Worm (Caenorhabditis elegans): ENCODE results near the gene snu-66.

Gene snu-66

DNA sequence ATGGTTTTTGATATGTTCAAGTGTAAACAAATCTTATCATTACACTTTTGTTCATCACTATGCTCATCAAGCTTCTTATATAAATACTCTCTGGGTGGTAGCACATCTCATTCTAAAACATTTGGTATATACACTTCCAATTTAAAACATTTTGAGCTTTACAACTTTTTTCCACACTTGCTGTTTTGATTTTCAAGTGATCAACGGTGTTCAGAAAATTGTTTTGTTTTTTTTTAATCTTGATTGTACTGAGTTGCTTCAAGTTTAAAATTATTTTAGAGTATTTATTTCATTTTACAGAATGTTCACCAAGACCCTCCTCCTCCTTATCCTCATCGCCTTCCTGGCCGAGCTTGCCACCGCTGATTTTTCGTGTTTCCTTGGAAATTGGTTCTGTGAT is 46.7 kb downstream of the snu-66 start, which contains the start of gene C54F6.5:
Gene C54F6.5, plus strand, starts transcription at position 301 of the 400 bp plus-strand sequence.
- TF ChIP-seq ama-1 (optimal IDR thresholded peaks at IDR 0.05) (no peak), nhr-237 (tag; optimal IDR thresholded peaks at IDR 0.05) (no peak), zag-1 (tag; optimal IDR thresholded peaks at IDR 0.05) (no peak), unc-62 (GFP tag; optimal IDR thresholded peaks at IDR 0.05) (no peak), nhr-11 (tag; optimal IDR thresholded peaks at IDR 0.05) (no peak), egl-27 (tag; optimal IDR thresholded peaks at IDR 0.05) (no peak), lin-15B (tag; optimal IDR thresholded peaks at IDR 0.05) (no peak), ztf-11 (tag; optimal IDR thresholded peaks at IDR 0.05) (no peak), ceh-16 (tag; optimal IDR thresholded peaks at IDR 0.05) (no peak), nhr-28 (tag; optimal IDR thresholded peaks at IDR 0.05) (no peak), aly-2 (tag; optimal IDR thresholded peaks at IDR 0.05) (no peak), sea-2 (GFP tag; optimal IDR thresholded peaks at IDR 0.05) (no peak)

DNA sequence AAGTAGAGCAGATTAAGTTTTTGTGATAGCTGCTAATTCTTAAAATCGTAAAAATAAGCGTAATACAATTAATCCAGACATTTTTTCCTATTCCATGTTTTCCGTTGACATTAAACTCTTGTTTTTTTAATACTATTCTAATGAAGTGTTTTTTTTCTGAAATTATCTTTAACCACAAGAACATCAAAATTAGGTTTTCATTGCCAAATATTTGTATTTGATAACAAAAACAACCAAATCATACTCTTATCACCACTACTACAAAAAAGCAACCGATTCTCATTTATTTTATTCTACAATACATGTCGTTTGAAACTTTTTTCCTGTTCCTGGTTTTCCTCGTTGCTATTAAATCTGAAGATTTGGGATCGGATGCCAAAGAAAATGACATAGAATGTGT is 48.3 kb downstream of the snu-66 start, which contains the start of gene C54F6.17:
Gene C54F6.17, plus strand, starts transcription at position 301 of the 400 bp plus-strand sequence.
- TF ChIP-seq nhr-12 (tag; optimal IDR thresholded peaks at IDR 0.05) (no peak), ZK546.5 (tag; optimal IDR thresholded peaks at IDR 0.05) (no peak), lsy-12 (tag; optimal IDR thresholded peaks at IDR 0.05) (no peak), nhr-77 (tag; optimal IDR thresholded peaks at IDR 0.05) (no peak), lin-39 (tag; optimal IDR thresholded peaks at IDR 0.05) (no peak), nhr-237 (tag; optimal IDR thresholded peaks at IDR 0.05) (no peak), tbx-2 (tag; optimal IDR thresholded peaks at IDR 0.05) (no peak), ama-1 (optimal IDR thresholded peaks at IDR 0.05) (no peak)

DNA sequence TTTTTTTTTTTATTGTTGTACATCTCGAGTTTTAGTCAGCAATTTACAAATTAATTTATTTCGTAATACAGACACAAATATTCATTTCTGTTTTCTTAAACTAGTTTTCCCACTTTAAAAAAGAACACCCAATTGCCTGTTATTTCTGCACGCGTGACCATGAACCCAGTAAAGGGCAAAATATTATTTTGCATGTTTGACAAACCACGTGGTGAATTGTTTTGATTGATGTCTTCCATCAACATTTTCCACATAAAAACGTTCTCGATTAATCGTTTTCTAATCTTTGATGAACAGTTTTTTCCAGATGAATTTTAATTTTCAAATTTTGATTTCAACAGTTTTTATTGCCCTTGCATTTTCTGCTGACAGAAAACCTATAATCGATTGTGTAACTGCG is 49.8 kb downstream of the snu-66 start, which contains the start of gene C54F6.18:
Gene C54F6.18, plus strand, starts transcription at position 301 of the 400 bp plus-strand sequence.
- no peak for TF ChIP-seq mml-1 (tag; optimal IDR thresholded peaks at IDR 0.05)
- no peak for TF ChIP-seq pha-4 (tag; optimal IDR thresholded peaks at IDR 0.05)
- TF ChIP-seq lin-39 (tag; optimal IDR thresholded peaks at IDR 0.05), result no peak
- TF ChIP-seq nhr-77 (tag; optimal IDR thresholded peaks at IDR 0.05), result no peak
- no peak for TF ChIP-seq mdl-1 (tag; optimal IDR thresholded peaks at IDR 0.05)
- no peak for TF ChIP-seq sea-2 (GFP tag; optimal IDR thresholded peaks at IDR 0.05)
- TF ChIP-seq nhr-28 (tag; optimal IDR thresholded peaks at IDR 0.05), result no peak
- no peak for TF ChIP-seq elt-3 (tag; optimal IDR thresholded peaks at IDR 0.05)
- no peak for TF ChIP-seq ceh-28 (tag; optimal IDR thresholded peaks at IDR 0.05)
- TF ChIP-seq nhr-23 (tag; optimal IDR thresholded peaks at IDR 0.05), result no peak

DNA sequence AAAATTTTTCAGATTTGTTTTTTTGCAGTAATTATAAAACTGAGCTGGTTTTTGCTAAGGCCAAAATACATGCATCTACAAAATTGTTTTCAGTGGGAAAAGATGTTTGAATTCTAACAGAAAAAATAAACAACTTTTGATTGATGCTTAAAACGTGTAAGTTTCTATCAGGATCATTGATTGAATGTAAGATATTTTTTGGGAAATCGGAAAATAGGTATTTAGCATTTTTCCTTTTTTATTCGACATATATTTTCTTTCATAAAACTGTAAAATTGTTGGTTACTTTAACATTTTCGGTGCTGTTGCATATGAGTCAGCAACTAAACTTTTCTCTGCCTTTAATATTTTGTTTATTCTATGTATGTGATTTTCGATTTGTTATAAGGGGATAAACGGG is 51.0 kb downstream of the snu-66 start, which contains the start of gene C54F6.20:
Gene C54F6.20, plus strand, starts transcription at position 301 of the 400 bp plus-strand sequence.
- no peak for TF ChIP-seq aly-2 (tag; optimal IDR thresholded peaks at IDR 0.05)
- TF ChIP-seq elt-2 (tag; optimal IDR thresholded peaks at IDR 0.05), result no peak
- no peak for TF ChIP-seq eor-1 (tag; optimal IDR thresholded peaks at IDR 0.05)
- TF ChIP-seq pqm-1 (tag; optimal IDR thresholded peaks at IDR 0.05), result no peak
- TF ChIP-seq nhr-23 (tag; optimal IDR thresholded peaks at IDR 0.05), result no peak
- TF ChIP-seq ama-1 (optimal IDR thresholded peaks at IDR 0.05), result no peak
- TF ChIP-seq nhr-28 (tag; optimal IDR thresholded peaks at IDR 0.05), result no peak
- no peak for TF ChIP-seq hmg-11 (tag; optimal IDR thresholded peaks at IDR 0.05)
- no peak for TF ChIP-seq lin-15B (tag; optimal IDR thresholded peaks at IDR 0.05)
- TF ChIP-seq nfya-1 (tag; optimal IDR thresholded peaks at IDR 0.05; ENCODE audit: insufficient read depth), result no peak
- TF ChIP-seq fkh-2 (tag; optimal IDR thresholded peaks at IDR 0.05), result no peak
- no peak for TF ChIP-seq ztf-11 (tag; optimal IDR thresholded peaks at IDR 0.05)
- TF ChIP-seq jun-1 (tag; optimal IDR thresholded peaks at IDR 0.05), result no peak

DNA sequence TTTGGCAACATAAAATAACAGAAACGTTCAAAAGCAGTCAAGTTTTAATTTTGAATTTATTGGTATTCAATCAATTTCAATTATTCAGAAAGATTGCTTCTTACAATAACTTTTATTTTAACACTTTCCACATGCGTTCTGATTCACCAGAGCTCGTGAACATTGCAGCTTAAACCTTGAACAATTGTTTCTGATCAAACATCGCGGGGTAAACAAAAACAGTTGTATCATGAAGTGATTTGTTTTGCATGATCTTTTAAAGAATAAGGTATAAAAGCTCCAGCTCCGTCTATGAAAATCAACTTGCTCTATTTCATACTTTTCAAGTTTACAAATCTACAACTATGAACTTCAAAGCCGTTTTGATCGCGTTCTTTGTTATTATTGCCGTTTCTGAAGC is 52.1 kb downstream of the snu-66 start, which contains the start of gene C54F6.6:
Gene C54F6.6, plus strand, starts transcription at position 301 of the 400 bp plus-strand sequence.
- TF ChIP-seq ceh-82 (tag; optimal IDR thresholded peaks at IDR 0.05) (no peak), lin-39 (tag; optimal IDR thresholded peaks at IDR 0.05) (no peak), ama-1 (optimal IDR thresholded peaks at IDR 0.05) (no peak), nhr-237 (tag; optimal IDR thresholded peaks at IDR 0.05) (no peak), elt-2 (tag; optimal IDR thresholded peaks at IDR 0.05) (no peak), nhr-11 (tag; optimal IDR thresholded peaks at IDR 0.05) (no peak), pha-4 (tag; optimal IDR thresholded peaks at IDR 0.05) (no peak), egl-27 (tag; optimal IDR thresholded peaks at IDR 0.05) (no peak), pqm-1 (tag; optimal IDR thresholded peaks at IDR 0.05) (no peak), unc-39 (tag; optimal IDR thresholded peaks at IDR 0.05) (no peak), nhr-25 (tag; optimal IDR thresholded peaks at IDR 0.05) (no peak), nhr-77 (tag; optimal IDR thresholded peaks at IDR 0.05) (no peak), egl-5 (tag; optimal IDR thresholded peaks at IDR 0.05) (no peak), ceh-9 (tag; optimal IDR thresholded peaks at IDR 0.05) (no peak), ceh-28 (tag; optimal IDR thresholded peaks at IDR 0.05) (no peak), jun-1 (tag; optimal IDR thresholded peaks at IDR 0.05) (no peak), lin-15B (tag; optimal IDR thresholded peaks at IDR 0.05) (no peak)

All from whole organism, L3 larva.